Fruit fly (Drosophila melanogaster): ENCODE measurements around the gene Ror.

The Ror gene

dm6 chr2L:10230455-10230854, 21.2 kb upstream of the Ror start:
- TF ChIP-seq CG4496 (GFP tag; IDR thresholded peaks at IDR 0.05): no peak
- no peak for TF ChIP-seq Snoo (tag; optimal IDR thresholded peaks at IDR 0.05)
- TF ChIP-seq CG14655 (GFP tag; optimal IDR thresholded peaks at IDR 0.05): no peak
- no peak for TF ChIP-seq CG12605 (GFP tag; IDR thresholded peaks at IDR 0.05)
- no peak for TF ChIP-seq CG8301 (tag; optimal IDR thresholded peaks at IDR 0.05)
- no peak for TF ChIP-seq EcR (GFP tag; optimal IDR thresholded peaks at IDR 0.05)
- TF ChIP-seq rn (GFP tag; IDR thresholded peaks at IDR 0.05): no peak
- no peak for TF ChIP-seq CG17806 (tag; optimal IDR thresholded peaks at IDR 0.05)
- TF ChIP-seq Pif1A (GFP tag; optimal IDR thresholded peaks at IDR 0.05): no peak
- no peak for TF ChIP-seq CG9948 (tag; optimal IDR thresholded peaks at IDR 0.05)
- no peak for TF ChIP-seq Pif1B (GFP tag; optimal IDR thresholded peaks at IDR 0.05)
- no peak for TF ChIP-seq gl (tag; optimal IDR thresholded peaks at IDR 0.05)

dm6 chr2L:10231092-10231494, 20.6 kb upstream of the Ror start:
- TF ChIP-seq Ets98B (GFP tag; IDR thresholded peaks at IDR 0.05) (no peak), D1 (tag; optimal IDR thresholded peaks at IDR 0.05) (no peak), Pif1B (GFP tag; optimal IDR thresholded peaks at IDR 0.05) (peak; percentile 62), fd96Ca (GFP tag; IDR thresholded peaks at IDR 0.05) (no peak), EcR (GFP tag; optimal IDR thresholded peaks at IDR 0.05) (no peak), CG32121 (GFP tag; IDR thresholded peaks at IDR 0.05) (peak; percentile 54; the same call in 1 of the 2 replicates), CG34367 (tag; optimal IDR thresholded peaks at IDR 0.05) (no peak), CG8301 (tag; optimal IDR thresholded peaks at IDR 0.05) (peak; percentile 61), CG8159 (tag; optimal IDR thresholded peaks at IDR 0.05) (peak; percentile 38), rn (GFP tag; IDR thresholded peaks at IDR 0.05) (no peak), CG9948 (tag; optimal IDR thresholded peaks at IDR 0.05) (peak; percentile 30), CG14655 (GFP tag; optimal IDR thresholded peaks at IDR 0.05) (no peak), CG17806 (tag; optimal IDR thresholded peaks at IDR 0.05) (peak; percentile 53), CG4496 (GFP tag; IDR thresholded peaks at IDR 0.05) (peak; percentile 65; the same call in 2 of the 3 replicates), Pif1A (GFP tag; optimal IDR thresholded peaks at IDR 0.05) (peak; percentile 79), gl (tag; optimal IDR thresholded peaks at IDR 0.05) (no peak), CG12605 (GFP tag; IDR thresholded peaks at IDR 0.05) (no peak), Snoo (tag; optimal IDR thresholded peaks at IDR 0.05) (no peak), CG15710 (tag; optimal IDR thresholded peaks at IDR 0.05) (peak; percentile 10)

DNA sequence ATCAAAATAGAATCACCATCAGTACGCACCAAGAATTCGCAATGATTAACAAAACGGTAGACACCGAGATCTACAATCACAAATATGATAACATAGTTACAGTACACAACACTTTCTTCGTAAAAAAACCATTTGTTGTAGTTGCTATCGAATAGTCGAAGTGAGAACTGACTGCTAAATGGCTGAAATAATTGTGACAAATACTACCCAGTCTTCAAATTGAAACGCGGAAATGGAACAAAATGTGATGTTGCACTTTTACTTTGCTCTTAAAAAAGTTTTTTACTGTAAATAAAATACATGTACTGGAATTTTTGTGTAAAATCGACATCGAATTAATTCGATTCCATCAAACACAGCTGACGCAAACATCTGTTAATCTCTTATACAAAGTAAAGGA, 20.1 kb upstream of the Ror start, which contains the start of gene ova:
ova (minus strand) TSS at position 183 of the 400 bp plus-strand sequence.
- TF ChIP-seq CG14655 (GFP tag; optimal IDR thresholded peaks at IDR 0.05) (no peak), CG17806 (tag; optimal IDR thresholded peaks at IDR 0.05) (no peak), fd96Ca (GFP tag; IDR thresholded peaks at IDR 0.05) (no peak), CG34367 (tag; optimal IDR thresholded peaks at IDR 0.05) (no peak), Pif1B (GFP tag; optimal IDR thresholded peaks at IDR 0.05) (no peak), gl (tag; optimal IDR thresholded peaks at IDR 0.05) (no peak), CG12605 (GFP tag; IDR thresholded peaks at IDR 0.05) (no peak), CG4496 (GFP tag; IDR thresholded peaks at IDR 0.05) (no peak), CG32121 (GFP tag; IDR thresholded peaks at IDR 0.05) (no peak), D1 (tag; optimal IDR thresholded peaks at IDR 0.05) (no peak), CG9948 (tag; optimal IDR thresholded peaks at IDR 0.05) (no peak), CG8301 (tag; optimal IDR thresholded peaks at IDR 0.05) (no peak), rn (GFP tag; IDR thresholded peaks at IDR 0.05) (no peak)

- TF ChIP-seq CG14655 (GFP tag; optimal IDR thresholded peaks at IDR 0.05) (no peak), CG17806 (tag; optimal IDR thresholded peaks at IDR 0.05) (no peak)
Observed at dm6 chr2L:10232152-10232816, 19.4 kb upstream of the Ror start, which contains the start of gene eEF1delta. Gene eEF1delta, plus strand, starts transcription at chr2L:10232507.

DNA sequence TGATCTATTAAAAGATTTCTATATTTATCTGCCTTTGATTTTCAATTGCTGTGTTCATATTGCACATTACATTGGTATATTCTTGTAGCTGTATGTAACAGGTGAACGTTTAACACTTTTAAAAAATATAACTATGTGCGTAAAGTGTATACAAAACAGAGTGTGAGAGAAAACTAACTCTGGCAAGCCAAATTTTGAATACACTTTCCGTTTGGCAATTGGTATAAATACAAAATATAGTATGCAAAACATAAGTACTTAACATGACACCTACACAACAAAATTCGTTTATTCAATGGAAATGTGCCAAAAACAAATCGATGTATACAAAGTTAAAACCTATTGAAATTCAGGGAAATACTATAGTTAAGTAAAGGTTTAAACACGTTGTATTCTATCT, 18.8 kb upstream of the Ror start:
- TF ChIP-seq CG12605 (GFP tag; IDR thresholded peaks at IDR 0.05) (no peak), fd96Ca (GFP tag; IDR thresholded peaks at IDR 0.05) (no peak), CG14655 (GFP tag; optimal IDR thresholded peaks at IDR 0.05) (no peak), rn (GFP tag; IDR thresholded peaks at IDR 0.05) (no peak), CG8301 (tag; optimal IDR thresholded peaks at IDR 0.05) (no peak), EcR (GFP tag; optimal IDR thresholded peaks at IDR 0.05) (no peak), gl (tag; optimal IDR thresholded peaks at IDR 0.05) (no peak), Ets98B (GFP tag; IDR thresholded peaks at IDR 0.05) (no peak), CG32121 (GFP tag; IDR thresholded peaks at IDR 0.05) (no peak), Pif1B (GFP tag; optimal IDR thresholded peaks at IDR 0.05) (no peak), D1 (tag; optimal IDR thresholded peaks at IDR 0.05) (no peak), CG4496 (GFP tag; IDR thresholded peaks at IDR 0.05) (no peak), CG13204 (GFP tag; optimal IDR thresholded peaks at IDR 0.05) (no peak), CG17806 (tag; optimal IDR thresholded peaks at IDR 0.05) (no peak), CG34367 (tag; optimal IDR thresholded peaks at IDR 0.05) (no peak), CG15710 (tag; optimal IDR thresholded peaks at IDR 0.05) (no peak), CG8159 (tag; optimal IDR thresholded peaks at IDR 0.05) (no peak), Pif1A (GFP tag; optimal IDR thresholded peaks at IDR 0.05) (no peak), Snoo (tag; optimal IDR thresholded peaks at IDR 0.05) (no peak)

- TF ChIP-seq Pif1A (GFP tag; optimal IDR thresholded peaks at IDR 0.05) (no peak), CG9948 (tag; optimal IDR thresholded peaks at IDR 0.05) (no peak), CG17806 (tag; optimal IDR thresholded peaks at IDR 0.05) (no peak), Ets98B (GFP tag; IDR thresholded peaks at IDR 0.05) (no peak), Pif1B (GFP tag; optimal IDR thresholded peaks at IDR 0.05) (no peak), CG13204 (GFP tag; optimal IDR thresholded peaks at IDR 0.05) (no peak), CG14655 (GFP tag; optimal IDR thresholded peaks at IDR 0.05) (no peak), CG10348 (GFP tag; IDR thresholded peaks at IDR 0.05) (no peak), CG32121 (GFP tag; IDR thresholded peaks at IDR 0.05) (no peak), EcR (GFP tag; optimal IDR thresholded peaks at IDR 0.05) (no peak), rn (GFP tag; IDR thresholded peaks at IDR 0.05) (no peak), fd96Ca (GFP tag; IDR thresholded peaks at IDR 0.05) (no peak), CG15710 (tag; optimal IDR thresholded peaks at IDR 0.05) (no peak), CG12605 (GFP tag; IDR thresholded peaks at IDR 0.05) (no peak)
Observed at dm6 chr2L:10237725-10238446, 13.8 kb upstream of the Ror start, which contains the start of gene mthl15. Gene mthl15, minus strand, starts transcription at chr2L:10238317.

Data from whole organism, pupa.